Fruit fly (Drosophila melanogaster) whole organism, embryonic: Measurements from ENCODE around the gene Glys.

Source experiments
- CG10321 ChIP-seq: fragments of 200-800 bp; sonication (Bioruptor generic); IDR thresholded peaks from 2 replicates; pipeline ENCODE4 v1.3.6; 2022; ENCODE audit warnings: missing biosample characterization, missing genetic modification characterization
- CG10462 ChIP-seq: fragments of 200-800 bp; sonication (Bioruptor generic); optimal IDR thresholded peaks from 2 replicates; lab custom pipeline; 2016; ENCODE audit warnings: missing biosample characterization, missing genetic modification characterization
- CG11696 ChIP-seq: fragments of 200-800 bp; sonication (Bioruptor generic); IDR thresholded peaks from 2 replicates; pipeline ENCODE4 v1.3.6; 2022; ENCODE audit warnings: missing biosample characterization, missing genetic modification characterization
- CG12155 ChIP-seq: fragments of 200-800 bp; sonication (Bioruptor generic); optimal IDR thresholded peaks from 3 replicates; lab custom pipeline; 2016; ENCODE audit warnings: missing biosample characterization, missing genetic modification characterization
- CG12391 ChIP-seq: fragments of 200-800 bp; sonication (Bioruptor generic); optimal IDR thresholded peaks from 3 replicates; lab custom pipeline; 2018; ENCODE audit warnings: missing biosample characterization, mild to moderate bottlenecking, missing genetic modification characterization, moderate library complexity
- CG13775 ChIP-seq: fragments of 200-800 bp; sonication (Bioruptor generic); optimal IDR thresholded peaks from 3 replicates; lab custom pipeline; 2017; ENCODE audit warnings: missing biosample characterization, mild to moderate bottlenecking, missing genetic modification characterization
- CG14050 ChIP-seq: fragments of 200-800 bp; sonication (Bioruptor generic); IDR thresholded peaks from 3 replicates; pipeline ENCODE4 v1.3.6; 2022; ENCODE audit warnings: missing biosample characterization, missing genetic modification characterization
- CG15479 ChIP-seq: fragments of 200-800 bp; sonication (Bioruptor generic); optimal IDR thresholded peaks from 3 replicates; lab custom pipeline; 2019; ENCODE audit warnings: missing biosample characterization, mild to moderate bottlenecking, missing genetic modification characterization, moderate library complexity
- CG1603 ChIP-seq: fragments of 200-800 bp; sonication (Bioruptor generic); optimal IDR thresholded peaks from 2 replicates; lab custom pipeline; 2019; ENCODE audit warnings: missing biosample characterization, mild to moderate bottlenecking, missing genetic modification characterization, moderate library complexity
- CG16815 ChIP-seq: fragments of 200-800 bp; sonication (Bioruptor generic); optimal IDR thresholded peaks from 3 replicates; lab custom pipeline; 2017; ENCODE audit warnings: missing biosample characterization, mild to moderate bottlenecking, missing genetic modification characterization
- CG17328 ChIP-seq: fragments of 200-800 bp; sonication (Bioruptor generic); IDR thresholded peaks from 2 replicates; pipeline ENCODE4 v1.3.6; 2022; ENCODE audit warnings: missing biosample characterization, missing genetic modification characterization
- CG30403 ChIP-seq: fragments of 200-800 bp; sonication (Bioruptor generic); optimal IDR thresholded peaks from 3 replicates; lab custom pipeline; 2016; ENCODE audit warnings: missing biosample characterization, missing genetic modification characterization
- CG31224 ChIP-seq: fragments of 200-800 bp; sonication (Bioruptor generic); IDR thresholded peaks from 2 replicates; pipeline ENCODE4 v1.3.6; 2022; ENCODE audit warnings: missing biosample characterization, missing genetic modification characterization
- CG34224 ChIP-seq: fragments of 200-800 bp; sonication (Bioruptor generic); IDR thresholded peaks from 3 replicates; pipeline ENCODE4 v1.3.6; 2022; ENCODE audit warnings: missing biosample characterization, missing genetic modification characterization; ENCODE audit not compliant: partially characterized antibody
- CG4360 ChIP-seq: fragments of 200-800 bp; sonication (Bioruptor generic); IDR thresholded peaks from 2 replicates; pipeline ENCODE4 v1.3.6; 2022; ENCODE audit warnings: missing biosample characterization, missing genetic modification characterization
- CG4617 ChIP-seq: fragments of 200-800 bp; sonication (Bioruptor generic); optimal IDR thresholded peaks from 3 replicates; lab custom pipeline; 2016; ENCODE audit warnings: missing biosample characterization, missing genetic modification characterization, borderline replicate concordance
- CG5180 ChIP-seq: fragments of 200-800 bp; sonication (Bioruptor generic); optimal IDR thresholded peaks from 3 replicates; lab custom pipeline; 2017; ENCODE audit warnings: missing biosample characterization, missing genetic modification characterization, mild to moderate bottlenecking, moderate library complexity, missing genetic modification reagents
- CG6175 ChIP-seq: fragments of 200-800 bp; sonication (Bioruptor generic); IDR thresholded peaks from 3 replicates; pipeline ENCODE4 v1.3.6; 2022; ENCODE audit warnings: missing biosample characterization, missing genetic modification characterization
- CG8359 ChIP-seq: fragments of 200-800 bp; sonication (Bioruptor generic); optimal IDR thresholded peaks from 2 replicates; lab custom pipeline; 2017; ENCODE audit warnings: missing biosample characterization, mild to moderate bottlenecking, missing genetic modification characterization, borderline replicate concordance
- CTCF ChIP-seq: fragments of 200-800 bp; sonication (Bioruptor generic); optimal IDR thresholded peaks from 2 replicates; lab custom pipeline; 2017; ENCODE audit warnings: missing biosample characterization, mild to moderate bottlenecking, missing genetic modification characterization, moderate library complexity
- Chrac-16 ChIP-seq: fragments of 200-800 bp; sonication (Bioruptor generic); optimal IDR thresholded peaks from 3 replicates; lab custom pipeline; 2016; ENCODE audit warnings: missing biosample characterization, missing genetic modification characterization
- Dbx ChIP-seq: fragments of 200-800 bp; sonication (Bioruptor generic); IDR thresholded peaks from 3 replicates; pipeline ENCODE4 v1.3.6; 2022; ENCODE audit warnings: missing biosample characterization, missing genetic modification characterization
- Dll ChIP-seq: fragments of 200-800 bp; sonication (Bioruptor generic); IDR thresholded peaks from 4 replicates; pipeline ENCODE4 v1.3.6; 2022; ENCODE audit warnings: missing biosample characterization, missing genetic modification characterization; ENCODE audit not compliant: partially characterized antibody
- Mad ChIP-seq: fragments of 200-800 bp; sonication (Bioruptor generic); optimal IDR thresholded peaks from 2 replicates; lab custom pipeline; 2016; ENCODE audit warnings: missing biosample characterization, missing genetic modification characterization
- Scr ChIP-seq: fragments of 200-800 bp; sonication (Bioruptor generic); IDR thresholded peaks from 2 replicates; pipeline ENCODE4 v1.3.6; 2022; ENCODE audit warnings: missing biosample characterization, missing genetic modification characterization; ENCODE audit not compliant: partially characterized antibody
- Side ChIP-seq: fragments of 200-800 bp; sonication (Bioruptor generic); optimal IDR thresholded peaks from 2 replicates; lab custom pipeline; 2016; ENCODE audit warnings: missing biosample characterization, missing genetic modification characterization
- Sox102F ChIP-seq: fragments of 200-800 bp; sonication (Bioruptor generic); optimal IDR thresholded peaks from 2 replicates; lab custom pipeline; 2018; ENCODE audit warnings: missing biosample characterization, mild to moderate bottlenecking, missing genetic modification characterization, moderate library complexity
- Sry-β ChIP-seq: fragments of 200-800 bp; sonication (Bioruptor generic); optimal IDR thresholded peaks from 2 replicates; lab custom pipeline; 2018; ENCODE audit warnings: missing biosample characterization, mild to moderate bottlenecking, missing genetic modification characterization, moderate library complexity
- ash1 ChIP-seq: fragments of 200-800 bp; sonication (Bioruptor generic); optimal IDR thresholded peaks from 2 replicates; lab custom pipeline; 2018; ENCODE audit warnings: missing biosample characterization, mild to moderate bottlenecking, missing genetic modification characterization
- ci ChIP-seq: fragments of 200-800 bp; sonication (Bioruptor generic); IDR thresholded peaks from 3 replicates; pipeline ENCODE4 v1.3.6; 2022; ENCODE audit warnings: missing biosample characterization, missing genetic modification characterization
- dysf ChIP-seq: fragments of 200-800 bp; sonication (Bioruptor generic); IDR thresholded peaks from 3 replicates; pipeline ENCODE4 v1.3.6; 2022; ENCODE audit warnings: missing biosample characterization, missing genetic modification characterization
- fd102C ChIP-seq: fragments of 200-800 bp; sonication (Bioruptor generic); optimal IDR thresholded peaks from 2 replicates; lab custom pipeline; 2018; ENCODE audit warnings: missing biosample characterization, mild to moderate bottlenecking, missing genetic modification characterization, moderate library complexity
- fd64A ChIP-seq: fragments of 200-800 bp; sonication (Bioruptor generic); optimal IDR thresholded peaks from 3 replicates; lab custom pipeline; 2018; ENCODE audit warnings: missing biosample characterization, mild to moderate bottlenecking, missing genetic modification characterization
- fru ChIP-seq: fragments of >200 bp; optimal IDR thresholded peaks from 2 replicates; lab custom pipeline; 2017
- gem ChIP-seq: fragments of 200-800 bp; sonication (Bioruptor generic); optimal IDR thresholded peaks from 2 replicates; lab custom pipeline; 2019; ENCODE audit warnings: missing biosample characterization, mild to moderate bottlenecking, missing genetic modification characterization, moderate library complexity
- ind ChIP-seq: fragments of 200-800 bp; sonication (Bioruptor generic); optimal IDR thresholded peaks from 3 replicates; lab custom pipeline; 2016; ENCODE audit warnings: missing biosample characterization, missing genetic modification characterization
- kay ChIP-seq: fragments of 200-800 bp; sonication (Bioruptor generic); optimal IDR thresholded peaks from 2 replicates; lab custom pipeline; 2016; ENCODE audit warnings: missing biosample characterization, missing genetic modification characterization
- lmd ChIP-seq: fragments of 200-800 bp; sonication (Bioruptor generic); IDR thresholded peaks from 2 replicates; pipeline ENCODE4 v1.3.6; 2022; ENCODE audit warnings: missing biosample characterization, missing genetic modification characterization
- maf-S ChIP-seq: fragments of 200-800 bp; sonication (Bioruptor generic); optimal IDR thresholded peaks from 2 replicates; lab custom pipeline; 2016; ENCODE audit warnings: missing biosample characterization, missing genetic modification characterization
- nerfin-1 ChIP-seq: fragments of 200-800 bp; sonication (Bioruptor generic); optimal IDR thresholded peaks from 3 replicates; lab custom pipeline; 2019; ENCODE audit warnings: missing biosample characterization, mild to moderate bottlenecking, missing genetic modification characterization, moderate library complexity
- p53 ChIP-seq: fragments of 200-800 bp; sonication (Bioruptor generic); optimal IDR thresholded peaks from 2 replicates; lab custom pipeline; 2016; ENCODE audit warnings: missing biosample characterization, missing genetic modification characterization
- pros ChIP-seq: fragments of 200-800 bp; sonication (Bioruptor generic); optimal IDR thresholded peaks from 3 replicates; lab custom pipeline; 2019; ENCODE audit warnings: missing biosample characterization, mild to moderate bottlenecking, missing genetic modification characterization, moderate library complexity
- ranshi ChIP-seq: fragments of 200-800 bp; sonication (Bioruptor generic); IDR thresholded peaks from 2 replicates; pipeline ENCODE4 v1.3.6; 2022; ENCODE audit warnings: missing biosample characterization, missing genetic modification characterization
- sens ChIP-seq: fragments of 200-800 bp; sonication (Bioruptor generic); peaks from one replicate; lab custom pipeline; 2016; ENCODE audit warnings: missing biosample characterization, missing genetic modification characterization
- seq ChIP-seq: fragments of 200-800 bp; sonication (Bioruptor generic); IDR thresholded peaks from 2 replicates; pipeline ENCODE4 v1.3.6; 2022; ENCODE audit warnings: missing biosample characterization, missing genetic modification characterization
- sr ChIP-seq: fragments of 200-800 bp; sonication (Bioruptor generic); IDR thresholded peaks from 3 replicates; pipeline ENCODE4 v1.3.6; 2022; ENCODE audit warnings: missing biosample characterization, missing genetic modification characterization
- stwl ChIP-seq: fragments of 200-800 bp; sonication (Bioruptor generic); optimal IDR thresholded peaks from 3 replicates; lab custom pipeline; 2018; ENCODE audit warnings: missing biosample characterization, mild to moderate bottlenecking, missing genetic modification characterization, moderate library complexity
- tll ChIP-seq, 2 experiments: fragments of 200-800 bp in 1 of 2; fragments of >200 bp in 1 of 2; sonication (Bioruptor generic) in 1 of 2; optimal IDR thresholded peaks; 2 replicates each; lab custom pipeline; 2017 to 2019; ENCODE audit warnings: missing biosample characterization in 2 of 2, missing genetic modification characterization in 2 of 2, mild to moderate bottlenecking in 1 of 2, moderate library complexity in 1 of 2
- trh ChIP-seq: fragments of 200-800 bp; sonication (Bioruptor generic); optimal IDR thresholded peaks from 2 replicates; lab custom pipeline; 2016; ENCODE audit warnings: missing biosample characterization, missing genetic modification characterization
- z ChIP-seq: fragments of 200-800 bp; sonication (Bioruptor generic); IDR thresholded peaks from 3 replicates; pipeline ENCODE4 v1.3.6; 2022; ENCODE audit warnings: missing biosample characterization, missing genetic modification characterization
- zf30C ChIP-seq: fragments of 200-800 bp; sonication (Bioruptor generic); optimal IDR thresholded peaks from 3 replicates; lab custom pipeline; 2018; ENCODE audit warnings: missing biosample characterization, mild to moderate bottlenecking, missing genetic modification characterization

The Glys gene

dm6 chr3R:15146408-15147037 lies 808 bp downstream of the Glys start (continued):
- TF ChIP-seq ranshi, result no peak
- TF ChIP-seq CG13775, result no peak
- TF ChIP-seq CG14050 (GFP tag; lab: Robert Waterston, UW), result no peak
- peak; percentile 47; the same call in 1 of the 3 replicates for TF ChIP-seq CG6175 (GFP tag; lab: Robert Waterston, UW)
- TF ChIP-seq CG11696 (GFP tag; lab: Robert Waterston, UW), result 0 out of 2 replicates have a peak, but pooled peaks have one; percentile 11
- no peak for TF ChIP-seq Sry-β (GFP tag; lab: Kevin White, UChicago)
- no peak for TF ChIP-seq kay
- TF ChIP-seq tll (GFP tag; optimal IDR thresholded peaks at IDR 0.05; lab: Kevin White, UChicago), result peak in 1 of 2 experiments; percentile 92
- TF ChIP-seq p53 (GFP tag; lab: Kevin White, UChicago), result no peak
- TF ChIP-seq CG12391 (tag; lab: Kevin White, UChicago), result no peak
- TF ChIP-seq CG5180, result no peak
- peak; percentile 49; the same call in 1 of the 3 replicates for TF ChIP-seq z (GFP tag; lab: Robert Waterston, UW)
- no peak for TF ChIP-seq Side (GFP tag; lab: Kevin White, UChicago)
- TF ChIP-seq CG17328 (GFP tag; lab: Robert Waterston, UW), result no peak
- 0 out of 4 replicates have a peak, but pooled peaks have one; percentile 18 for TF ChIP-seq Dll (GFP tag; lab: Robert Waterston, UW)
- TF ChIP-seq CG31224 (GFP tag; lab: Robert Waterston, UW), result no peak
- no peak for TF ChIP-seq maf-S (GFP tag; lab: Kevin White, UChicago)
- TF ChIP-seq CG4617, result no peak
- peak; percentile 83 for TF ChIP-seq CTCF (GFP tag; lab: Kevin White, UChicago)
- no peak for TF ChIP-seq CG10462 (GFP tag; lab: Kevin White, UChicago)
- TF ChIP-seq CG4360 (GFP tag; lab: Robert Waterston, UW), result peak; percentile 99
- TF ChIP-seq CG1603 (tag; lab: Kevin White, UChicago), result no peak
- no peak for TF ChIP-seq Mad
- no peak for TF ChIP-seq Scr (GFP tag; lab: Robert Waterston, UW)
- peak; percentile 20 for TF ChIP-seq stwl (tag; lab: Kevin White, UChicago)
- no peak for TF ChIP-seq Chrac-16
- TF ChIP-seq fd64A (GFP tag; lab: Kevin White, UChicago), result no peak
- no peak for TF ChIP-seq sr (GFP tag; lab: Robert Waterston, UW)
- no peak for TF ChIP-seq fd102C (GFP tag; lab: Kevin White, UChicago)
- TF ChIP-seq Dbx (GFP tag; lab: Robert Waterston, UW), result no peak
- TF ChIP-seq nerfin-1 (tag; lab: Kevin White, UChicago), result no peak
- peak; percentile 47 for TF ChIP-seq pros (GFP tag; lab: Kevin White, UChicago)
- TF ChIP-seq Sox102F (GFP tag; lab: Kevin White, UChicago), result no peak
- TF ChIP-seq CG34224 (GFP tag; lab: Robert Waterston, UW), result 0 out of 3 replicates have a peak, but pooled peaks have one; percentile 9
- TF ChIP-seq CG10321 (GFP tag; lab: Robert Waterston, UW), result peak; percentile 42
- TF ChIP-seq dysf (GFP tag; lab: Robert Waterston, UW), result no peak
- peak; percentile 49 for TF ChIP-seq sens (GFP tag; lab: Kevin White, UChicago)
- no peak for TF ChIP-seq ash1 (GFP tag; lab: Kevin White, UChicago)
- no peak for TF ChIP-seq CG8359 (GFP tag; lab: Kevin White, UChicago)
- no peak for TF ChIP-seq CG16815 (GFP tag; lab: Kevin White, UChicago)
- 0 out of 3 replicates have a peak, but pooled peaks have one; percentile 31 for TF ChIP-seq ci (GFP tag; lab: Robert Waterston, UW)
- no peak for TF ChIP-seq trh
- TF ChIP-seq lmd (GFP tag; lab: Robert Waterston, UW), result no peak
- no peak for TF ChIP-seq seq (GFP tag; lab: Robert Waterston, UW)
- TF ChIP-seq CG12155 (GFP tag; lab: Kevin White, UChicago), result no peak
- TF ChIP-seq fru (lab: Kevin White, UChicago), result no peak
- TF ChIP-seq ind, result no peak
- peak; percentile 82 for TF ChIP-seq CG15479 (GFP tag; lab: Kevin White, UChicago)
- TF ChIP-seq gem (tag; lab: Kevin White, UChicago), result no peak
- no peak for TF ChIP-seq CG30403 (GFP tag; lab: Kevin White, UChicago)
- no peak for TF ChIP-seq zf30C (GFP tag; lab: Kevin White, UChicago)
